Fruit fly (Drosophila melanogaster) ovary, adult (tissue): ENCODE results near the gene CG13299.

Experiments
- CG17801 ChIP-seq: fragments of 200-800 bp; optimal IDR thresholded peaks from 2 replicates; lab custom pipeline; 2019; ENCODE audit warnings: missing biosample characterization, mild to moderate bottlenecking, missing genetic modification characterization, moderate library complexity; ENCODE audit not compliant: partially characterized antibody

The CG13299 gene

dm6 chr3L:6232261-6232660 lies at the start of gene CG13299:
TSS of gene CG13299 (minus strand) at chr3L:6232361.
- TF ChIP-seq CG17801 = no peak

DNA sequence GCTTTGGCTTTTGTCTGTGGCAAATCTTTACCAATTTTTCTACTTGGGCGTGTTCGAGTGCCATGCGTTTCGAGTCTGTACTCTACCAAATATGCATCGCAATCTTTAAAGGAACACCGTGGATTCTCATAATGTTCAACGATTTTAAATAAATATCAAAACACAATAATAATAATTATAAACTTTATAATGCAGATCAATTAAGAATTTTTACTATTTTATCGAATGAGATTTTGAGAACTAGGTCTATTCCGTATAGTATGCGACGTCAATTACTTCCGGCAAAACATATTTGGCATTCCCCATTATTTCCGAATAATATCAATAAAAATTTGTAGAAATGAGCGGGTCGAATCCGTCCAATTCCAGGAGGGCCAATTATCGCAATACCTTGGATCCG lies 43.3 kb upstream of the CG13299 start, which contains the start of gene CG43168:
Gene CG43168, plus strand, starts transcription at position 301 of the 400 bp plus-strand sequence.
- TF ChIP-seq CG17801 = no peak

DNA sequence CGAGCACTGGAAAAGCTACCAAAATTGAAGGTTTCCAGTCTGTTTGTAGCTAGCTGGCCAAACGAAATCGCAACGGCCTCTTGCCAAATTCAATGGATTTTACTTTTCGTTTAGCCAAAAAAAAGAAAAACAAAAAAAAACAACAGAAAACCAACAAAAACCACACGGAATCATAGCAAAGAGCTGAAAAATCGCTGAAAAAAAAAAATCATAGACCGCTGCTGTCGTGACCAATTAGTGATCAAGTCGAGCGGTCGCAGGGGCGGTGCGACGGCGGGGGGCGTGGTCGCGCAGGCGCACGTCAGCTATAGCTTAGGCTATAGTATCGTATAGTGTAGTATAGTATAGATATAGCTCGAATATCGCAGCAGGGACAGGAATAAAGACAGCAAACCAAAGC lies 42.8 kb upstream of the CG13299 start:
- TF ChIP-seq CG17801 = no peak

DNA sequence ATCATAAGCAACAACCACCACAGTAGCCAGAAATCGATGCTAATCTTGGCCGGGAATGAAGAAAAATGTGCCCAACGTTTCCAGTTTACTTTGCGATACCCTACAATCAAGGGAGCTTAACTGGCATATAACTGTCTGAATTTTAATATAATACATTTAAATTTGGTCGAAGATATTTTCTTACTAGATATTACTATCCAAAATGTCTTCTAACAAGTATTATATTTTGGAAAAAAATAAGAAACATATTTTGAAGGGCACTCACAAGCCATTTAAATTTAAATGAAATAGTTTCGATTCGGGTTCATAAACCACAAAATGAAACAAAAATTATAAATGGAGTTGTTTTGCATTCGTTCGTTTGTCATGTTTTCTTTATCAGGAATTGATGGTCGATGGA lies 38.1 kb upstream of the CG13299 start:
- TF ChIP-seq CG17801 = no peak

DNA sequence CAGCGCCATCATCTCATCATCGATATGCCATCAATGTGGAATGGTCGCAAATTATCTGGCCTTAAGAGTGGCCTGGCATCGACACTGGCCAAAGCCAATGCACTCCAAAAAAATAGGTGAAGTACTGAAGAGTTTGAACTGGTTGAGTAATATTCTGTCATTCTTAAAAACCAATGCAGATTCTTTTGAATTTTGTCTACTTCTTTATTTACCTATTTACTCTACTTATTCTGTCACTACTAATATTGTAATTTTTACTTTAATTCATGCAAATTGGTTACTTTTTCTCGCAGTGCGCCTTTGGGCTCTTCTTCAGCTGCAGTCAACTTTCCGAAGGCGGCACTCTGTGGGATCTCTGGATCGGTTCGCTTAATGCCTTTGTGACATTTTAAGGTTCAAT lies 36.8 kb upstream of the CG13299 start:
- TF ChIP-seq CG17801 = no peak

- no peak for TF ChIP-seq CG17801
These were observed 35.9 kb upstream of the CG13299 start for dm6 chr3L:6268076-6268475.

- TF ChIP-seq CG17801 = no peak
These were observed 35.3 kb upstream of the CG13299 start for dm6 chr3L:6267509-6267908.

DNA sequence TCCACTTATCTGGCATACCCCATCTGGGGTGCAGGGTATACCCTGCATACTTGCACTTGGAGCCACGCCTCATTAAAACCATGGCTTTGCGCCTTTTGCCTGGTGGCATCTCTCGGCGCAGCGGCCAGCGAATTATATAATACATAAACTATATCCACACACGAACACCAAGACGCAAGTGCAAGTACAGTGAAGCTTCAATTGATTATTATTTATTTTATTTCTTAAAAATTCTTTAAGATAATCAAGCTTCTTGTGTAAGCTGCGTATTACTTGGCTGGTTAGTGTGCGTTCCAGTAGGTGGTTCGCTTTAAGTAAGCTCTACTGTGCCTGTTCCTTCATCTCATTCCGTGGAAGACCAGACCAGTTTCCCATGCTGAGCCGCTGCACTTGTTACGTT lies 34.2 kb upstream of the CG13299 start:
- no peak for TF ChIP-seq CG17801

- TF ChIP-seq CG17801 = no peak
These were observed 32.0 kb upstream of the CG13299 start for dm6 chr3L:6263896-6264841.

DNA sequence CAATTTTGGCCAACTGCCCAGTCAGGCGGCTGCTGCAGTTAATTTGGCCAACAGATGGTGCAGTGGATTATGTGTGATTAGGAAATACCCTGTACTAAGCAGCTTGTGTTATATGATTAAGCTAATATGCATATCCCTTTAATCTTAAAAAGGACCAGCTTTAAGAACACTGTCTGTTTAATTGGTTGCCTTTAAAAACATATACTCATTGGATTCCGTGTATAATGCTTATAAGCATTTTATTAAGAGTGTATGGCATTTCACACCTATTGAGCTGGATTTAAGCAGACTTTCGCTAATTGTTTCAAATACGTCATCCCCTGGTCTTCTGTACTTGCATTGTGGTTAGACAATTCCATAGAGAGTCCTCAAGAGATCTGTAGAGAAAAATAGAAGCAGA lies 31.3 kb upstream of the CG13299 start:
- TF ChIP-seq CG17801 = no peak

dm6 chr3L:6262644-6263404 lies 30.7 kb upstream of the CG13299 start, which contains the start of gene Ldh:
TSS of gene Ldh (minus strand) at chr3L:6262694.
- TF ChIP-seq CG17801 = peak; percentile 75

- no peak for TF ChIP-seq CG17801
These were observed 29.9 kb upstream of the CG13299 start for dm6 chr3L:6262076-6262504.

DNA sequence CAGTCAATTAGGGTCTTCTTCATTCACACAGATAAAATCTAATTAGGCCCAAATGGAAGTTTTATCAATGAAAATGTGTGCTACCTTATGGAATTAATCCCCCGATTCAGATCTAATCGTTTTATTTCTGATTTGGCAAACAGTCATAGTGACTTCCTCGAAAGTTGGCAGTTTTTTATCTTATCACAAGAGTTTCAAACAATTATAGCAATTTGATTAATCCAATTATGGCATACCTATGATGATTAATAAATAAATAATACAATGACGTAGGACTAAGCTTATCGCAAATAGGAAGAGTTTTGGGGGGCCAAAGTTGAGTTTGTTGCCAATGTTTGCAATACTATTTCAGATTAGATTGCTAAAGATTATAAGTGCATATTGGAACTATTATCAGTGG lies 29.1 kb upstream of the CG13299 start:
- TF ChIP-seq CG17801 = no peak

- TF ChIP-seq CG17801 = no peak
These were observed 26.5 kb upstream of the CG13299 start, which contains the start of gene CG10163 for dm6 chr3L:6258660-6259059. TSS of gene CG10163 (minus strand) at chr3L:6258760.

- peak; percentile 96 for TF ChIP-seq CG17801
These were observed 24.4 kb upstream of the CG13299 start, which contains the start of gene Best2 for dm6 chr3L:6256408-6257188. TSS of gene Best2 (minus strand) at chr3L:6256665.

- TF ChIP-seq CG17801 = no peak
These were observed 22.4 kb upstream of the CG13299 start for dm6 chr3L:6254427-6255105.
